Worm (Caenorhabditis elegans) whole organism, young adult: ENCODE results near the gene nhr-7.

Experiments used
- C06A6.2 ChIP-seq: fragments of 200-800 bp; sonication (Bioruptor generic); conservative IDR thresholded peaks from 2 replicates; pipeline ENCODE4 v1.3.6; 2022; ENCODE audit warnings: missing genetic modification characterization, missing compliant biosample characterization
- F22D6.2 ChIP-seq: sonication (generic microtip); optimal IDR thresholded peaks from 2 replicates; lab custom pipeline; 2016; ENCODE audit warnings: mild to moderate bottlenecking, missing genetic modification characterization, missing compliant biosample characterization
- attf-3 ChIP-seq: fragments of 200-800 bp; sonication (Bioruptor generic); conservative IDR thresholded peaks from 2 replicates; pipeline ENCODE4 v1.3.6; 2022; ENCODE audit warnings: missing genetic modification reagents, missing genetic modification characterization, missing compliant biosample characterization
- ceh-91 ChIP-seq: fragments of 200-800 bp; sonication (Bioruptor generic); IDR thresholded peaks from 2 replicates; pipeline ENCODE4 v1.3.6; 2022; ENCODE audit warnings: missing genetic modification reagents, missing genetic modification characterization, missing compliant biosample characterization
- egrh-3 ChIP-seq: fragments of 200-800 bp; sonication (Bioruptor generic); IDR thresholded peaks from 2 replicates; pipeline ENCODE4 v1.3.6; 2022; ENCODE audit warnings: missing genetic modification reagents, missing genetic modification characterization, missing compliant biosample characterization
- snpc-1.3 ChIP-seq: sonication (generic microtip); optimal IDR thresholded peaks from 2 replicates; lab custom pipeline; 2017; ENCODE audit warnings: missing genetic modification characterization, mild to moderate bottlenecking, missing compliant biosample characterization, antibody characterized with exemption, moderate library complexity, missing genotype, missing genetic modification reagents; ENCODE audit not compliant: insufficient read depth
- snpc-3.4 ChIP-seq: sonication (generic microtip); optimal IDR thresholded peaks from 2 replicates; lab custom pipeline; 2017; ENCODE audit warnings: missing genetic modification characterization, mild to moderate bottlenecking, missing compliant biosample characterization, antibody characterized with exemption, moderate library complexity, missing genotype, missing genetic modification reagents

DNA sequence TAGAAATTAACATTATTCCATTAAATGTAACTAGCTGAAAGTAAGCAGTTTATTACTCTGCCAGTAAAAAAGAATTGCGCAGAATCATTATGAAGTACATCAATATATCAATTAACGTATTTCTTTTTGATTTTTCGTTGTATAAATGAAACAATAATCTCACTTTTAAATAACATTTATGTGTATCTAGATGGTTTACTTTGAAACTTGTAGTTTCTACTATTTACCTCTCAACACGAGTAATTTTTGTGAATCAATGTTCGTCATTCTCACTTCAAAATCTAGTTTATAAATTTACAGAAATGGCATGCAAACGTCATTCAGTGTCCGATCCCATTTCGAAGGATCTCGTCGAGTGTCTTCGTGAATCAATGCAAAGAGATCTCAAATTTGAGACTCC is 46.0 kb upstream of the nhr-7 start, which contains the start of gene gspd-1:
- TF ChIP-seq egrh-3 (GFP tag; lab: Robert Waterston, UW) (no peak), snpc-1.3 (no peak), F22D6.2 (tag; lab: Kevin White, UChicago) (no peak), attf-3 (GFP tag; lab: Robert Waterston, UW) (no peak), snpc-3.4 (tag; lab: Kevin White, UChicago) (no peak), ceh-91 (GFP tag; lab: Robert Waterston, UW) (no peak), C06A6.2 (GFP tag; lab: Robert Waterston, UW) (no peak)
